Worm (Caenorhabditis elegans) whole organism, young adult: ENCODE data around the gene T08G3.13.

Source experiments
- B0336.3 ChIP-seq: fragments of 200-800 bp; sonication (Bioruptor generic); IDR thresholded peaks from 2 replicates; pipeline ENCODE4 v1.3.6; 2022; ENCODE audit warnings: missing genetic modification characterization, missing compliant biosample characterization
- F49E8.2 ChIP-seq: sonication (generic microtip); optimal IDR thresholded peaks from 3 replicates; lab custom pipeline; 2017; ENCODE audit warnings: missing genetic modification characterization, mild to moderate bottlenecking, missing compliant biosample characterization, antibody characterized with exemption, moderate library complexity; ENCODE audit not compliant: insufficient read depth
- ama-1 ChIP-seq, 3 experiments: fragments of 150-350 bp in 1 of 3; sonication (generic microtip) in 2 of 3; optimal IDR thresholded peaks; 2 replicates each; lab custom pipeline; 2014 to 2018; ENCODE audit warnings: missing biosample characterization in 2 of 3, missing genetic modification characterization in 2 of 3, missing genetic modification reagents in 2 of 3
- aptf-3 ChIP-seq: fragments of 200-800 bp; sonication (Bioruptor generic); IDR thresholded peaks from 2 replicates; pipeline ENCODE4 v1.3.6; 2022; ENCODE audit warnings: missing genetic modification characterization, missing compliant biosample characterization
- attf-6 ChIP-seq: fragments of 200-800 bp; sonication (Bioruptor generic); IDR thresholded peaks from 2 replicates; pipeline ENCODE4 v1.3.6; 2022; ENCODE audit warnings: missing genetic modification reagents, missing genetic modification characterization, missing compliant biosample characterization
- ekl-4 ChIP-seq: fragments of 200-800 bp; sonication (Bioruptor generic); IDR thresholded peaks from 2 replicates; pipeline ENCODE4 v1.3.6; 2022; ENCODE audit warnings: missing genetic modification reagents, missing genetic modification characterization, missing compliant biosample characterization
- lsy-27 ChIP-seq: sonication (generic microtip); optimal IDR thresholded peaks from 2 replicates; lab custom pipeline; 2017; ENCODE audit warnings: missing genetic modification characterization, mild to moderate bottlenecking, missing compliant biosample characterization, antibody characterized with exemption, missing genotype, borderline replicate concordance; ENCODE audit not compliant: insufficient read depth
- mes-4 ChIP-seq: sonication (generic microtip); optimal IDR thresholded peaks from 2 replicates; lab custom pipeline; 2016; ENCODE audit warnings: missing genotype, missing genetic modification characterization, missing compliant biosample characterization
- sdz-38 ChIP-seq: sonication (generic microtip); optimal IDR thresholded peaks from 2 replicates; lab custom pipeline; 2016; ENCODE audit warnings: missing genotype, missing genetic modification characterization, missing compliant biosample characterization
- tbx-9 ChIP-seq: sonication (generic microtip); optimal IDR thresholded peaks from 2 replicates; lab custom pipeline; 2016; ENCODE audit warnings: borderline replicate concordance, missing genetic modification characterization, inconsistent platforms, missing compliant biosample characterization

- no peak for TF ChIP-seq sdz-38 (tag; lab: Kevin White, UChicago)
- no peak for TF ChIP-seq ekl-4
- no peak for TF ChIP-seq F49E8.2
- no peak for TF ChIP-seq mes-4
- no peak for TF ChIP-seq attf-6 (GFP tag; lab: Robert Waterston, UW)
- TF ChIP-seq ama-1 (optimal IDR thresholded peaks at IDR 0.05; lab: Kevin White, UChicago): no peak
- TF ChIP-seq ama-1 (GFP tag; optimal IDR thresholded peaks at IDR 0.05; lab: Kevin White, UChicago): no peak
- TF ChIP-seq tbx-9 (tag; lab: Kevin White, UChicago): no peak
- TF ChIP-seq aptf-3 (GFP tag; lab: Robert Waterston, UW): no peak
- TF ChIP-seq B0336.3 (GFP tag; lab: Robert Waterston, UW): no peak
- TF ChIP-seq lsy-27 (tag; lab: Kevin White, UChicago): no peak
These were observed 30.8 kb upstream of the T08G3.13 start, which contains the start of gene str-55 for ce11 chrV:16417014-16417413.
